Fruit fly (Drosophila melanogaster): ENCODE results near the gene osp.

Gene osp

DNA sequence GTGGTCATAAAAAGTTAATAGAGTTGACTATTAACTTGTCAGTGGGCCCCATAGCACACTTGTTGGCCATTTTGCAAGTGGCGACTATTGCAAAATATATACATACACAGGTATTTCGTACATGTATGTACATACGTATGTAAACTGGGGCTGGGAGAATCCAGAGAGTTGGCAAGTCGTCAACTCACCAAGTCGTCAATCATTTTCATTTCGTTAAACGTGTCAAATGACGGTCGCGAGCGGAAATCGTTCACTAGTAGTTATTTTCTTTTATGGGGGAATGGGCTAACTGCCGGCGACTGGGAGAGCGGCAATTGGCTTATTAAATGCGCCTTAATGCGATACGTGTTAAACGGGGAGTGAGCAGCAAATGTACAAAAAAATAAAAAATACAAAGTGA is 60.4 kb downstream of the osp start:
- TF ChIP-seq CG17806 (tag; optimal IDR thresholded peaks at IDR 0.05) (no peak), CG4496 (GFP tag; IDR thresholded peaks at IDR 0.05) (0 out of 3 replicates have a peak, but pooled peaks have one; percentile 3)

DNA sequence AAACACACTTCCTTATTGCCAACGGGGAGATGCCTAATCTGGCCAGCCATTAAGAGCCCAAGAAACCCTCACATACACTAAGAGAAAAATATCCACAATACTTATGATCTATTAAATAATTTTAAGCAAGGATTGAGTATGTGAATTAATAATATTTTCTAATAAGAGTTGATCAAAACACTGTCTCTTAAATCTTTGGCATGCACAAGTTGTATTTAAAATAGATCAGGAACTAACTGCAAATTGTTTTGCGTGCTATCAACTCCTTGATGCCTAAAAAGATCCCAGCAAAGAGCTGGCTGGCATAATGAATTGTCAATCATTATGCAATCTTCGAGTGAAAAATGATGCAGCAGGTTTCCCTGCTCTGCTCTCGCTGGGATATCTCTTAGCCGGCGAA is 62.0 kb downstream of the osp start:
- no peak for TF ChIP-seq Pif1B (GFP tag; optimal IDR thresholded peaks at IDR 0.05)
- peak; percentile 52 for TF ChIP-seq CG14655 (GFP tag; optimal IDR thresholded peaks at IDR 0.05)
- no peak for TF ChIP-seq CG4496 (GFP tag; IDR thresholded peaks at IDR 0.05)
- TF ChIP-seq EcR (GFP tag; optimal IDR thresholded peaks at IDR 0.05) = no peak
- peak; percentile 2 for TF ChIP-seq CG9948 (tag; optimal IDR thresholded peaks at IDR 0.05)

DNA sequence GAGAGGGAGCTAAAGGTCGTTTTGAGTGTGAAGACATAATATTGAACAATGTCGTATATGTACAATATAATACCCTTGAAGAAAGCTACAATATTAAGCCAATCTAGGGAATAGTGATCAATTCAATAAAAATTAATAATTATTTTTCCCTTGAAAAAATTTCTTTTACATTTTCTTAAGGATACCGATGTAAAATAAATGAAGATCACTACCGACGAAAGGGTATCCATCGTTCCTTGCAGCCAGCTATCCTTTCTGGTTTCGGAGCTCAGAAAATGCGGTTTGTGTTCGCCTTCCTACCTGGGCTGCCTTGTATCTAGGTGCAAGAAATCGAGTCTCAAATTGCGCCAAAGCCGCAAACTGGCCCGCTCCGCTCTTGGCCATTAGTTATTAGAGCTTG is 64.5 kb downstream of the osp start:
- TF ChIP-seq CG9948 (tag; optimal IDR thresholded peaks at IDR 0.05) (peak; percentile 19), CG13204 (GFP tag; optimal IDR thresholded peaks at IDR 0.05) (no peak), EcR (GFP tag; optimal IDR thresholded peaks at IDR 0.05) (no peak), CG10348 (GFP tag; IDR thresholded peaks at IDR 0.05) (no peak), Ets98B (GFP tag; IDR thresholded peaks at IDR 0.05) (peak; percentile 58), gl (tag; optimal IDR thresholded peaks at IDR 0.05) (no peak), CG17806 (tag; optimal IDR thresholded peaks at IDR 0.05) (peak; percentile 1), CG8159 (tag; optimal IDR thresholded peaks at IDR 0.05) (no peak), CG12605 (GFP tag; IDR thresholded peaks at IDR 0.05) (peak; percentile 34; the same call in 1 of the 2 replicates), Pif1B (GFP tag; optimal IDR thresholded peaks at IDR 0.05) (no peak), rn (GFP tag; IDR thresholded peaks at IDR 0.05) (no peak), Pif1A (GFP tag; optimal IDR thresholded peaks at IDR 0.05) (peak; percentile 33), fd96Ca (GFP tag; IDR thresholded peaks at IDR 0.05) (peak; percentile 65), CG14655 (GFP tag; optimal IDR thresholded peaks at IDR 0.05) (peak; percentile 51), CG34367 (tag; optimal IDR thresholded peaks at IDR 0.05) (no peak), CG4496 (GFP tag; IDR thresholded peaks at IDR 0.05) (peak; percentile 65), CG32121 (GFP tag; IDR thresholded peaks at IDR 0.05) (peak; percentile 80), CG15710 (tag; optimal IDR thresholded peaks at IDR 0.05) (no peak), CG8301 (tag; optimal IDR thresholded peaks at IDR 0.05) (peak; percentile 40), Snoo (tag; optimal IDR thresholded peaks at IDR 0.05) (no peak), D1 (tag; optimal IDR thresholded peaks at IDR 0.05) (no peak)

DNA sequence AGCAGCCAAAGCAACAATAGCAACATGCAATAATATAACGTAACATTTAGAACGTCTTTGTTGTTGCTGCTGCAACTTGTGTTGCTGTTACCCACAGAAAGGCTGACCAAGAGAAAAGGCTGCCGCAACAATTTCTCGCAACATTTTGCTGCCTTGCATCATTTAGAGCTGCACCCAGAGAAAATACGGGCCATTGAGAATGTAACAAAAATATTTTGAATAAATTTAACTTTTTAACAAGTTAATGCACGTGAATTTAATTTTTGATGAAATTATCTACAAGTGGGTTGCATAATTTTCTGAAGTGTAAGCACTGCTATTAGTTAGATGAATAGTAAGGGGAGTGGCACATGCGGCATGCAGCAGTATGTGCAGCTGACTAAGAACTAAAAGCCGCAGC is 65.3 kb downstream of the osp start:
- TF ChIP-seq Ets98B (GFP tag; IDR thresholded peaks at IDR 0.05) = peak; percentile 82
- peak; percentile 73 for TF ChIP-seq Pif1B (GFP tag; optimal IDR thresholded peaks at IDR 0.05)
- peak; percentile 87 for TF ChIP-seq CG4496 (GFP tag; IDR thresholded peaks at IDR 0.05)
- TF ChIP-seq EcR (GFP tag; optimal IDR thresholded peaks at IDR 0.05) = no peak
- TF ChIP-seq CG14655 (GFP tag; optimal IDR thresholded peaks at IDR 0.05) = peak; percentile 86
- TF ChIP-seq CG8159 (tag; optimal IDR thresholded peaks at IDR 0.05) = no peak
- TF ChIP-seq gl (tag; optimal IDR thresholded peaks at IDR 0.05) = no peak
- TF ChIP-seq Pif1A (GFP tag; optimal IDR thresholded peaks at IDR 0.05) = peak; percentile 74
- TF ChIP-seq D1 (tag; optimal IDR thresholded peaks at IDR 0.05) = no peak
- TF ChIP-seq CG9948 (tag; optimal IDR thresholded peaks at IDR 0.05) = peak; percentile 37
- TF ChIP-seq rn (GFP tag; IDR thresholded peaks at IDR 0.05) = peak; percentile 61
- no peak for TF ChIP-seq CG10348 (GFP tag; IDR thresholded peaks at IDR 0.05)
- TF ChIP-seq CG8301 (tag; optimal IDR thresholded peaks at IDR 0.05) = peak; percentile 86
- TF ChIP-seq CG13204 (GFP tag; optimal IDR thresholded peaks at IDR 0.05) = no peak
- TF ChIP-seq CG17806 (tag; optimal IDR thresholded peaks at IDR 0.05) = peak; percentile 32
- TF ChIP-seq CG12605 (GFP tag; IDR thresholded peaks at IDR 0.05) = peak; percentile 65; the same call in 1 of the 2 replicates
- TF ChIP-seq fd96Ca (GFP tag; IDR thresholded peaks at IDR 0.05) = peak; percentile 69; the same call in 2 of the 3 replicates
- peak; percentile 73 for TF ChIP-seq CG32121 (GFP tag; IDR thresholded peaks at IDR 0.05)
- TF ChIP-seq CG15710 (tag; optimal IDR thresholded peaks at IDR 0.05) = no peak
- TF ChIP-seq CG34367 (tag; optimal IDR thresholded peaks at IDR 0.05) = no peak
- no peak for TF ChIP-seq Snoo (tag; optimal IDR thresholded peaks at IDR 0.05)

DNA sequence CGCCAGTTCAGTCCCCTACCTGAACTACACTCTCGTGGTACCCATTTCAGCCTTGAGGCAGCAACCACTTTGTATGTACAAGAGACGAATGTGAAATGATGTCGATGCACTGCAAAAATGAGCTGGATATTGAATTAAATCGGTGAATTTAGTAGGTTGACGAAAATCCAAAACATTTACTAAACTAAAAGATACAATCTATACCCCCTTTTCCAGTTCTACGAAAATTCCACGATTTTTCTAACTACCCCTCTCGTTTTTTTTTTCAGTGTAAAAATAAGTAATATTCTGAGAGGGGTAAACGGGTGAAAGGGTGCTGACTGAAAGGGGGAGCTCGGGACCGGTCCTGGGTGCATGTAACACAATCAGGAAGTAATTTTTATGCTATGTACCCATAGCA is 67.0 kb downstream of the osp start:
- TF ChIP-seq Pif1B (GFP tag; optimal IDR thresholded peaks at IDR 0.05) (peak; percentile 93), fd96Ca (GFP tag; IDR thresholded peaks at IDR 0.05) (peak; percentile 89), CG13204 (GFP tag; optimal IDR thresholded peaks at IDR 0.05) (peak; percentile 83), CG15710 (tag; optimal IDR thresholded peaks at IDR 0.05) (peak; percentile 94), Snoo (tag; optimal IDR thresholded peaks at IDR 0.05) (peak; percentile 72), CG14655 (GFP tag; optimal IDR thresholded peaks at IDR 0.05) (peak; percentile 95), rn (GFP tag; IDR thresholded peaks at IDR 0.05) (peak; percentile 80), Ets98B (GFP tag; IDR thresholded peaks at IDR 0.05) (peak; percentile 91), Pif1A (GFP tag; optimal IDR thresholded peaks at IDR 0.05) (peak; percentile 95), D1 (tag; optimal IDR thresholded peaks at IDR 0.05) (peak; percentile 82), CG12605 (GFP tag; IDR thresholded peaks at IDR 0.05) (peak; percentile 89), CG8301 (tag; optimal IDR thresholded peaks at IDR 0.05) (peak; percentile 94), CG4496 (GFP tag; IDR thresholded peaks at IDR 0.05) (peak; percentile 94), EcR (GFP tag; optimal IDR thresholded peaks at IDR 0.05) (peak; percentile 68), CG32121 (GFP tag; IDR thresholded peaks at IDR 0.05) (peak; percentile 90), CG17806 (tag; optimal IDR thresholded peaks at IDR 0.05) (peak; percentile 95), CG10348 (GFP tag; IDR thresholded peaks at IDR 0.05) (no peak; the same call in 1 of the 2 replicates), gl (tag; optimal IDR thresholded peaks at IDR 0.05) (peak; percentile 90), CG8159 (tag; optimal IDR thresholded peaks at IDR 0.05) (peak; percentile 96), CG34367 (tag; optimal IDR thresholded peaks at IDR 0.05) (peak; percentile 93), CG9948 (tag; optimal IDR thresholded peaks at IDR 0.05) (peak; percentile 94)

DNA sequence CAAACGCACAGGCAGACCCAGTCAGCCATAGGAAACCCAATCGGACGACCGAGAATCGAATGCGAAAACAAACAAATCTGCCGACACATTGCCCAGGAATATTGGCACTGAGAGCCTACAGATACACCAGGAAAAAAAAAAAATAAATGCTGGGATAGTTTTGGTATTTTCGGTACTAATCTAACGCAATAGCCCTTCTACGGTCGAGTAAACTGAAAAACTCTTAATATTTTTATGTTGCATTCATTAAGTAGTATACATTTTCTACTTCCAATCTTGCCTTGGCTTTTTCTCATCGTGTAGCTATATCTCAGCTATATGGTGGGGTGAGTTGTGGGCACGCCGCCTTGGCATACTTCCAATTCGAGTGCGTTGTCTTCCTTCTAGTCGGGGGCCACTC is 69.5 kb downstream of the osp start:
- TF ChIP-seq Snoo (tag; optimal IDR thresholded peaks at IDR 0.05) (no peak), CG10348 (GFP tag; IDR thresholded peaks at IDR 0.05) (no peak), CG32121 (GFP tag; IDR thresholded peaks at IDR 0.05) (peak; percentile 86), CG13204 (GFP tag; optimal IDR thresholded peaks at IDR 0.05) (no peak), CG8159 (tag; optimal IDR thresholded peaks at IDR 0.05) (peak; percentile 47), Pif1B (GFP tag; optimal IDR thresholded peaks at IDR 0.05) (peak; percentile 20), CG8301 (tag; optimal IDR thresholded peaks at IDR 0.05) (peak; percentile 71), CG15710 (tag; optimal IDR thresholded peaks at IDR 0.05) (peak; percentile 38), EcR (GFP tag; optimal IDR thresholded peaks at IDR 0.05) (peak; percentile 15), gl (tag; optimal IDR thresholded peaks at IDR 0.05) (no peak), CG17806 (tag; optimal IDR thresholded peaks at IDR 0.05) (peak; percentile 47), CG14655 (GFP tag; optimal IDR thresholded peaks at IDR 0.05) (peak; percentile 80), CG4496 (GFP tag; IDR thresholded peaks at IDR 0.05) (peak; percentile 90), fd96Ca (GFP tag; IDR thresholded peaks at IDR 0.05) (peak; percentile 89), CG34367 (tag; optimal IDR thresholded peaks at IDR 0.05) (peak; percentile 18), CG9948 (tag; optimal IDR thresholded peaks at IDR 0.05) (peak; percentile 40), rn (GFP tag; IDR thresholded peaks at IDR 0.05) (peak; percentile 64; the same call in 1 of the 2 replicates), Ets98B (GFP tag; IDR thresholded peaks at IDR 0.05) (peak; percentile 89), CG12605 (GFP tag; IDR thresholded peaks at IDR 0.05) (peak; percentile 67), Pif1A (GFP tag; optimal IDR thresholded peaks at IDR 0.05) (peak; percentile 62), D1 (tag; optimal IDR thresholded peaks at IDR 0.05) (no peak)
